Worm (Caenorhabditis elegans): ENCODE results near the gene C27C12.4.
A peak's percentile ranks its signal among the peaks of the same experiment; 100 is the strongest.

The C27C12.4 gene

DNA sequence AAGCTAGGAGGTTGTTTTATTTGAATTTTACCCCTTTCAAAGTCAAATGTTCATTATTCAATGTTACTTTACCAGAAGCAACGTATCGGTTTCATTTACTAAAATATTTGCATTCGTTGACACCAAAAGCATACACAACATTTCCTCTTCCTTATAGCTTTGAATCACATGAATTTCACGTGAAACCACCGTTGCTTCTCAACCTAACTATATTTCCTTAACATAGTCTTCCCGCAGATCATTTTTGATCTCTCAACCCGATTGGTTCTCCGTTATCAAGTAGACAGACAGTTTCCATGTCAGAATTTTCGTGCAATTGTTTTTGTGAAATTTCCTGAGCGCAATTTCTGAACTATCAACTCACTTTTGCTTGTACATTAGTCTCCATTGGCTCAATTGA lies 44.0 kb upstream of the C27C12.4 start:
- TF ChIP-seq alr-1 (tag; optimal IDR thresholded peaks at IDR 0.05; ENCODE audit: borderline replicate concordance) (no peak), ceh-63 (GFP tag; optimal IDR thresholded peaks at IDR 0.05) (no peak), nhr-237 (tag; optimal IDR thresholded peaks at IDR 0.05) (no peak), vab-15 (tag; optimal IDR thresholded peaks at IDR 0.05) (no peak), fkh-4 (tag; optimal IDR thresholded peaks at IDR 0.05; ENCODE audit: borderline replicate concordance) (no peak), aly-2 (tag; optimal IDR thresholded peaks at IDR 0.05) (no peak), lin-15B (tag; optimal IDR thresholded peaks at IDR 0.05) (no peak), nhr-76 (tag; optimal IDR thresholded peaks at IDR 0.05) (no peak), elt-3 (tag; optimal IDR thresholded peaks at IDR 0.05) (peak in 1 of 6 experiments; percentile 38), nhr-11 (tag; optimal IDR thresholded peaks at IDR 0.05) (no peak), lsy-2 (tag; optimal IDR thresholded peaks at IDR 0.05) (no peak), rnt-1 (tag; optimal IDR thresholded peaks at IDR 0.05) (no peak), lin-14 (GFP tag; optimal IDR thresholded peaks at IDR 0.05) (peak; percentile 5), nhr-77 (tag; optimal IDR thresholded peaks at IDR 0.05) (no peak), snu-23 (GFP tag; optimal IDR thresholded peaks at IDR 0.05) (peak; percentile 14), dsc-1 (tag; optimal IDR thresholded peaks at IDR 0.05) (no peak), nhr-12 (tag; optimal IDR thresholded peaks at IDR 0.05) (no peak), nhr-71 (tag; optimal IDR thresholded peaks at IDR 0.05) (peak; percentile 32), tbx-2 (tag; optimal IDR thresholded peaks at IDR 0.05) (no peak), nhr-85 (tag) (peak; percentile 53), efl-1 (optimal IDR thresholded peaks at IDR 0.05) (no peak), efl-1 (GFP tag; optimal IDR thresholded peaks at IDR 0.05 in 1 of 2) (no peak), nhr-90 (tag; optimal IDR thresholded peaks at IDR 0.05; ENCODE audit: poor library complexity) (peak; percentile 12), fos-1 (tag; optimal IDR thresholded peaks at IDR 0.05) (no peak), hpl-2 (GFP tag; optimal IDR thresholded peaks at IDR 0.05) (no peak), elt-2 (tag; optimal IDR thresholded peaks at IDR 0.05) (peak; percentile 42), hlh-17 (GFP tag; optimal IDR thresholded peaks at IDR 0.05; ENCODE audit: borderline replicate concordance) (no peak), nhr-20 (tag; optimal IDR thresholded peaks at IDR 0.05) (peak; percentile 40), blmp-1 (tag; optimal IDR thresholded peaks at IDR 0.05) (peak; percentile 38), nhr-19 (GFP tag; conservative IDR thresholded peaks at IDR 0.05) (peak; percentile 35), Y116A8C.19 (tag; optimal IDR thresholded peaks at IDR 0.05; ENCODE audit: borderline replicate concordance) (no peak), ztf-4 (tag; optimal IDR thresholded peaks at IDR 0.05) (no peak), lin-35 (GFP tag; optimal IDR thresholded peaks at IDR 0.05) (peak in 1 of 2 experiments; percentile 16), C34B4.2 (tag; optimal IDR thresholded peaks at IDR 0.05) (no peak)

ce11 chrX:14810718-14811117 lies 43.2 kb upstream of the C27C12.4 start, which contains the start of gene atf-4:
Gene atf-4, minus strand, starts transcription at chrX:14810810.
- no peak for TF ChIP-seq hlh-17 (GFP tag; optimal IDR thresholded peaks at IDR 0.05; ENCODE audit: borderline replicate concordance)
- TF ChIP-seq elt-3 (tag; optimal IDR thresholded peaks at IDR 0.05), result peak in 2 of 6 experiments; percentile 43 to 56
- peak; percentile 7 for TF ChIP-seq jun-1 (tag; optimal IDR thresholded peaks at IDR 0.05)
- no peak for TF ChIP-seq ama-1 (optimal IDR thresholded peaks at IDR 0.05)
- no peak for TF ChIP-seq grh-1 (GFP tag; IDR thresholded peaks at IDR 0.05)
- TF ChIP-seq fos-1 (tag; optimal IDR thresholded peaks at IDR 0.05), result peak; percentile 37
- TF ChIP-seq mab-9 (GFP tag; IDR thresholded peaks at IDR 0.05), result 0 out of 2 replicates have a peak, but pooled peaks have one; percentile 47
- peak; percentile 86 for TF ChIP-seq snu-23 (GFP tag; optimal IDR thresholded peaks at IDR 0.05)
- peak; percentile 17 for TF ChIP-seq blmp-1 (tag; optimal IDR thresholded peaks at IDR 0.05)
- TF ChIP-seq sptf-1 (tag; optimal IDR thresholded peaks at IDR 0.05), result no peak
- no peak for TF ChIP-seq C04F5.9 (tag; optimal IDR thresholded peaks at IDR 0.05)
- TF ChIP-seq skn-1 (tag; optimal IDR thresholded peaks at IDR 0.05), result no peak
- no peak for TF ChIP-seq efl-3 (GFP tag; optimal IDR thresholded peaks at IDR 0.05)
- peak; percentile 48 for TF ChIP-seq ztf-4 (tag; optimal IDR thresholded peaks at IDR 0.05)
- no peak for TF ChIP-seq pqm-1 (tag; optimal IDR thresholded peaks at IDR 0.05)
- TF ChIP-seq sox-4 (tag; optimal IDR thresholded peaks at IDR 0.05), result peak; percentile 16
- TF ChIP-seq xbp-1 (tag; optimal IDR thresholded peaks at IDR 0.05), result peak; percentile 62
- peak; percentile 49 for TF ChIP-seq lin-13 (GFP tag; optimal IDR thresholded peaks at IDR 0.05)
- peak; percentile 19 for TF ChIP-seq snpc-4 (tag; optimal IDR thresholded peaks at IDR 0.05)
- TF ChIP-seq nhr-71 (tag; optimal IDR thresholded peaks at IDR 0.05), result peak; percentile 92
- TF ChIP-seq Y116A8C.19 (tag; optimal IDR thresholded peaks at IDR 0.05; ENCODE audit: borderline replicate concordance), result no peak
- no peak for TF ChIP-seq nhr-12 (tag; optimal IDR thresholded peaks at IDR 0.05)
- TF ChIP-seq rnt-1 (tag; optimal IDR thresholded peaks at IDR 0.05), result peak; percentile 74
- TF ChIP-seq nhr-76 (tag; optimal IDR thresholded peaks at IDR 0.05), result no peak
- peak; percentile 82 for TF ChIP-seq nhr-47 (tag; optimal IDR thresholded peaks at IDR 0.05)
- TF ChIP-seq lin-15B (tag; optimal IDR thresholded peaks at IDR 0.05), result no peak
- TF ChIP-seq nhr-19 (GFP tag; conservative IDR thresholded peaks at IDR 0.05), result peak; percentile 91
- TF ChIP-seq dsc-1 (tag; optimal IDR thresholded peaks at IDR 0.05), result peak; percentile 79
- peak; percentile 76 for TF ChIP-seq tbx-2 (tag; optimal IDR thresholded peaks at IDR 0.05)
- TF ChIP-seq zip-4 (GFP tag; optimal IDR thresholded peaks at IDR 0.05), result no peak
- peak; percentile 73 for TF ChIP-seq unc-130 (tag; optimal IDR thresholded peaks at IDR 0.05)
- no peak for TF ChIP-seq hlh-4 (tag; optimal IDR thresholded peaks at IDR 0.05)
- peak; percentile 87 for TF ChIP-seq nhr-20 (tag; optimal IDR thresholded peaks at IDR 0.05)
